Fruit fly (Drosophila melanogaster) whole organism, embryonic: ENCODE measurements around the gene Rpt6R.

Source experiments
- Adf1 ChIP-seq: fragments of 200-800 bp; sonication (Bioruptor generic); IDR thresholded peaks from 2 replicates; pipeline ENCODE4 v1.3.6; 2022; ENCODE audit warnings: missing biosample characterization, missing genetic modification characterization
- B-H2 ChIP-seq: fragments of 200-800 bp; sonication (Bioruptor generic); optimal IDR thresholded peaks from 2 replicates; lab custom pipeline; 2018; ENCODE audit warnings: missing biosample characterization, mild to moderate bottlenecking, missing genetic modification characterization
- CG10321 ChIP-seq: fragments of 200-800 bp; sonication (Bioruptor generic); IDR thresholded peaks from 2 replicates; pipeline ENCODE4 v1.3.6; 2022; ENCODE audit warnings: missing biosample characterization, missing genetic modification characterization
- CG12942 ChIP-seq: fragments of 200-800 bp; sonication (Bioruptor generic); optimal IDR thresholded peaks from 3 replicates; lab custom pipeline; 2016; ENCODE audit warnings: missing biosample characterization, missing genetic modification characterization
- CG14965 ChIP-seq: fragments of 200-800 bp; sonication (Bioruptor generic); optimal IDR thresholded peaks from 2 replicates; lab custom pipeline; 2016; ENCODE audit warnings: missing biosample characterization, missing genetic modification characterization, borderline replicate concordance
- CG1832 ChIP-seq: fragments of 200-800 bp; sonication (Bioruptor generic); optimal IDR thresholded peaks from 2 replicates; lab custom pipeline; 2017; ENCODE audit warnings: missing biosample characterization, mild to moderate bottlenecking, missing genetic modification characterization, inconsistent platforms
- CG3281 ChIP-seq: fragments of 200-800 bp; sonication (Bioruptor generic); optimal IDR thresholded peaks from 3 replicates; lab custom pipeline; 2017; ENCODE audit warnings: missing biosample characterization, mild to moderate bottlenecking, missing genetic modification characterization
- CG3407 ChIP-seq: fragments of 200-800 bp; sonication (Bioruptor generic); optimal IDR thresholded peaks from 2 replicates; lab custom pipeline; 2018; ENCODE audit warnings: missing biosample characterization, mild to moderate bottlenecking, missing genetic modification characterization
- CG5180 ChIP-seq: fragments of 200-800 bp; sonication (Bioruptor generic); optimal IDR thresholded peaks from 3 replicates; lab custom pipeline; 2017; ENCODE audit warnings: missing biosample characterization, missing genetic modification characterization, mild to moderate bottlenecking, moderate library complexity, missing genetic modification reagents
- CG6272 ChIP-seq: fragments of 200-800 bp; sonication (Bioruptor generic); IDR thresholded peaks from 2 replicates; pipeline ENCODE4 v1.3.6; 2022; ENCODE audit warnings: missing biosample characterization, missing genetic modification characterization
- CG6791 ChIP-seq: fragments of 200-800 bp; sonication (Bioruptor generic); IDR thresholded peaks from 3 replicates; pipeline ENCODE4 v1.3.6; 2022; ENCODE audit warnings: missing biosample characterization, missing genetic modification characterization; ENCODE audit not compliant: partially characterized antibody
- CG8089 ChIP-seq: fragments of 200-800 bp; sonication (Bioruptor generic); optimal IDR thresholded peaks from 3 replicates; lab custom pipeline; 2016; ENCODE audit warnings: missing biosample characterization, missing genetic modification characterization
- CG8359 ChIP-seq: fragments of 200-800 bp; sonication (Bioruptor generic); optimal IDR thresholded peaks from 2 replicates; lab custom pipeline; 2017; ENCODE audit warnings: missing biosample characterization, mild to moderate bottlenecking, missing genetic modification characterization, borderline replicate concordance
- CG9437 ChIP-seq: fragments of 200-800 bp; sonication (Bioruptor generic); optimal IDR thresholded peaks from 2 replicates; lab custom pipeline; 2018; ENCODE audit warnings: missing biosample characterization, mild to moderate bottlenecking, missing genetic modification characterization
- CG9609 ChIP-seq: fragments of 200-800 bp; sonication (Bioruptor generic); optimal IDR thresholded peaks from 3 replicates; lab custom pipeline; 2016; ENCODE audit warnings: missing biosample characterization, missing genetic modification characterization
- Deaf1 ChIP-seq: fragments of 200-800 bp; optimal IDR thresholded peaks from 3 replicates; lab custom pipeline; 2019; ENCODE audit warnings: missing biosample characterization, mild to moderate bottlenecking, missing genetic modification characterization, moderate library complexity
- Dip2 ChIP-seq: fragments of 200-800 bp; sonication (Bioruptor generic); IDR thresholded peaks from 2 replicates; pipeline ENCODE4 v1.3.6; 2022; ENCODE audit warnings: missing biosample characterization, missing genetic modification characterization
- E2f2 ChIP-seq: fragments of 200-800 bp; sonication (Bioruptor generic); IDR thresholded peaks from 2 replicates; pipeline ENCODE4 v1.3.6; 2022; ENCODE audit warnings: missing biosample characterization, missing genetic modification characterization
- Ets65A ChIP-seq: fragments of 200-800 bp; sonication (Bioruptor generic); peaks from one replicate; lab custom pipeline; 2016; ENCODE audit warnings: missing biosample characterization, missing genetic modification characterization
- HmgD ChIP-seq: fragments of 200-800 bp; sonication (Bioruptor generic); optimal IDR thresholded peaks from 3 replicates; lab custom pipeline; 2016; ENCODE audit warnings: missing biosample characterization, missing genetic modification characterization
- Lim3 ChIP-seq: fragments of 200-800 bp; sonication (Bioruptor generic); IDR thresholded peaks from 2 replicates; pipeline ENCODE4 v1.3.6; 2022; ENCODE audit warnings: missing biosample characterization, missing genetic modification characterization
- MBD-R2 ChIP-seq: fragments of 200-800 bp; sonication (Bioruptor generic); IDR thresholded peaks from 2 replicates; pipeline ENCODE4 v1.3.6; 2022; ENCODE audit warnings: missing biosample characterization, missing genetic modification characterization
- Med ChIP-seq: fragments of 200-800 bp; sonication (Bioruptor generic); peaks from one replicate; lab custom pipeline; 2016; ENCODE audit warnings: missing biosample characterization, missing genetic modification characterization, mild to moderate bottlenecking, inconsistent platforms, moderate library complexity
- Nf-YA ChIP-seq: fragments of 200-800 bp; sonication (Bioruptor generic); IDR thresholded peaks from 2 replicates; pipeline ENCODE4 v1.3.6; 2022; ENCODE audit warnings: missing biosample characterization, missing genetic modification characterization
- Nf-YB ChIP-seq: fragments of 200-800 bp; sonication (Bioruptor generic); optimal IDR thresholded peaks from 3 replicates; lab custom pipeline; 2019; ENCODE audit warnings: missing biosample characterization, mild to moderate bottlenecking, missing genetic modification characterization, moderate library complexity
- Nf-YC ChIP-seq: fragments of 200-800 bp; optimal IDR thresholded peaks from 3 replicates; lab custom pipeline; 2019; ENCODE audit warnings: missing biosample characterization, mild to moderate bottlenecking, missing genetic modification characterization, moderate library complexity
- Side ChIP-seq: fragments of 200-800 bp; sonication (Bioruptor generic); optimal IDR thresholded peaks from 2 replicates; lab custom pipeline; 2016; ENCODE audit warnings: missing biosample characterization, missing genetic modification characterization
- Sry-β ChIP-seq: fragments of 200-800 bp; sonication (Bioruptor generic); optimal IDR thresholded peaks from 2 replicates; lab custom pipeline; 2018; ENCODE audit warnings: missing biosample characterization, mild to moderate bottlenecking, missing genetic modification characterization, moderate library complexity
- Trl ChIP-seq, 3 experiments: fragments of >200 bp in 2 of 3; fragments of 200-800 bp in 1 of 3; sonication (Bioruptor generic) in 1 of 3; optimal IDR thresholded peaks; 2 replicates in 1 of 3; 3 replicates in 2 of 3; lab custom pipeline; 2016 to 2017; ENCODE audit warnings: missing biosample characterization in 1 of 3, missing genetic modification characterization in 1 of 3
- abd-A ChIP-seq: fragments of 200-800 bp; sonication (Bioruptor generic); optimal IDR thresholded peaks from 3 replicates; lab custom pipeline; 2019; ENCODE audit warnings: missing biosample characterization, mild to moderate bottlenecking, missing genetic modification characterization, moderate library complexity
- bsh ChIP-seq, 2 experiments: fragments of 200-800 bp; sonication (Bioruptor generic); optimal IDR thresholded peaks; 2 replicates each; lab custom pipeline; 2017 to 2018; ENCODE audit warnings: mild to moderate bottlenecking in 2 of 2, missing biosample characterization in 2 of 2, missing genetic modification characterization in 2 of 2, moderate library complexity in 1 of 2
- cg ChIP-seq: fragments of 200-800 bp; sonication (Bioruptor generic); optimal IDR thresholded peaks from 3 replicates; lab custom pipeline; 2019; ENCODE audit warnings: missing biosample characterization, mild to moderate bottlenecking, missing genetic modification characterization, moderate library complexity
- crol ChIP-seq: fragments of 200-800 bp; sonication (Bioruptor generic); IDR thresholded peaks from 2 replicates; pipeline ENCODE4 v1.3.6; 2022; ENCODE audit warnings: missing biosample characterization, missing genetic modification characterization
- esg ChIP-seq: fragments of 200-800 bp; sonication (Bioruptor generic); conservative IDR thresholded peaks from 2 replicates; pipeline ENCODE4 v1.3.6; 2022; ENCODE audit warnings: missing biosample characterization, missing genetic modification characterization
- ewg ChIP-seq: fragments of 200-800 bp; sonication (Bioruptor generic); optimal IDR thresholded peaks from 3 replicates; lab custom pipeline; 2017; ENCODE audit warnings: mild to moderate bottlenecking, missing biosample characterization, missing genetic modification reagents, missing genetic modification characterization
- gem ChIP-seq: fragments of 200-800 bp; sonication (Bioruptor generic); optimal IDR thresholded peaks from 2 replicates; lab custom pipeline; 2019; ENCODE audit warnings: missing biosample characterization, mild to moderate bottlenecking, missing genetic modification characterization, moderate library complexity
- pfk ChIP-seq: fragments of 200-800 bp; sonication (Bioruptor generic); optimal IDR thresholded peaks from 2 replicates; lab custom pipeline; 2018; ENCODE audit warnings: missing biosample characterization, mild to moderate bottlenecking, missing genetic modification characterization, moderate library complexity
- prd ChIP-seq, 3 experiments: fragments of >200 bp in 2 of 3; fragments of 200-800 bp in 1 of 3; sonication (Bioruptor generic) in 1 of 3; optimal IDR thresholded peaks in 2 of 3; IDR thresholded peaks in 1 of 3; 2 replicates in 2 of 3; 3 replicates in 1 of 3; pipeline versions ENCODE4 v1.3.6 to Lab custom; 2017 to 2022; ENCODE audit warnings: missing biosample characterization in 1 of 3, missing genetic modification characterization in 1 of 3
- sens-2 ChIP-seq: fragments of 200-800 bp; sonication (Bioruptor generic); IDR thresholded peaks from 2 replicates; pipeline ENCODE4 v1.3.6; 2022; ENCODE audit warnings: missing biosample characterization, missing genetic modification characterization
- shn ChIP-seq: fragments of 200-800 bp; sonication (Bioruptor generic); optimal IDR thresholded peaks from 3 replicates; lab custom pipeline; 2016; ENCODE audit warnings: missing biosample characterization, missing genetic modification characterization
- slou ChIP-seq: fragments of 200-800 bp; sonication (Bioruptor generic); optimal IDR thresholded peaks from 3 replicates; lab custom pipeline; 2016; ENCODE audit warnings: missing biosample characterization, missing genetic modification characterization
- sr ChIP-seq: fragments of 200-800 bp; sonication (Bioruptor generic); IDR thresholded peaks from 3 replicates; pipeline ENCODE4 v1.3.6; 2022; ENCODE audit warnings: missing biosample characterization, missing genetic modification characterization
- sug ChIP-seq: fragments of 200-800 bp; optimal IDR thresholded peaks from 2 replicates; lab custom pipeline; 2019; ENCODE audit warnings: missing biosample characterization, mild to moderate bottlenecking, missing genetic modification characterization, moderate library complexity
- wdn ChIP-seq: fragments of 200-800 bp; sonication (Bioruptor generic); IDR thresholded peaks from 2 replicates; pipeline ENCODE4 v1.3.6; 2022; ENCODE audit warnings: missing biosample characterization, missing genetic modification characterization

Gene Rpt6R

DNA sequence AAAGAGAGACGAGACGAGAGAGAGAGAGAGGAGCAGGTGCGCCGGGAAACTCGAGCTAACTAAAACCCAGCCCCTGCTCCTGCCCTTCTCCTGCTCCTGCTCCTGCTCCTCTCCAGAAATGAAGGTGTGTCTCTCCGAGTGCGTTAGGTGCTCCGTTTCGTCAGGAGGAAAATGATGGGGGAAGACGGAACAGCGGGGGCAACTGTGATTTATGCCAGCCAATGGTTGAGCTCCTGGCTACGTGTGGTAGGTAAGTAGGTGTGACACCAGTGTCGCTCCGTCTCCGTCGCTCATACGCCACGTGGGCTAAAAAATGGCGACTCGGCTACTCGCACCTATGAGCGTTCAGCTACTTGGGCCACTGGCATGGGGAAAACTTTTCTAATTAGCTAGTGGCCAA, 34.0 kb upstream of the Rpt6R start:
- TF ChIP-seq Nf-YC (tag; lab: Kevin White, UChicago) (peak; percentile 89), Nf-YB (peak; percentile 83), Lim3 (GFP tag; lab: Robert Waterston, UW) (no peak), Deaf1 (tag; lab: Kevin White, UChicago) (peak; percentile 15), Trl (optimal IDR thresholded peaks at IDR 0.05; lab: Kevin White, UChicago) (peak in 1 of 2 experiments; percentile 56), Trl (GFP tag; optimal IDR thresholded peaks at IDR 0.05; lab: Kevin White, UChicago) (no peak), sug (tag; lab: Kevin White, UChicago) (no peak), CG10321 (0 out of 2 replicates have a peak, but pooled peaks have one; percentile 22)

DNA sequence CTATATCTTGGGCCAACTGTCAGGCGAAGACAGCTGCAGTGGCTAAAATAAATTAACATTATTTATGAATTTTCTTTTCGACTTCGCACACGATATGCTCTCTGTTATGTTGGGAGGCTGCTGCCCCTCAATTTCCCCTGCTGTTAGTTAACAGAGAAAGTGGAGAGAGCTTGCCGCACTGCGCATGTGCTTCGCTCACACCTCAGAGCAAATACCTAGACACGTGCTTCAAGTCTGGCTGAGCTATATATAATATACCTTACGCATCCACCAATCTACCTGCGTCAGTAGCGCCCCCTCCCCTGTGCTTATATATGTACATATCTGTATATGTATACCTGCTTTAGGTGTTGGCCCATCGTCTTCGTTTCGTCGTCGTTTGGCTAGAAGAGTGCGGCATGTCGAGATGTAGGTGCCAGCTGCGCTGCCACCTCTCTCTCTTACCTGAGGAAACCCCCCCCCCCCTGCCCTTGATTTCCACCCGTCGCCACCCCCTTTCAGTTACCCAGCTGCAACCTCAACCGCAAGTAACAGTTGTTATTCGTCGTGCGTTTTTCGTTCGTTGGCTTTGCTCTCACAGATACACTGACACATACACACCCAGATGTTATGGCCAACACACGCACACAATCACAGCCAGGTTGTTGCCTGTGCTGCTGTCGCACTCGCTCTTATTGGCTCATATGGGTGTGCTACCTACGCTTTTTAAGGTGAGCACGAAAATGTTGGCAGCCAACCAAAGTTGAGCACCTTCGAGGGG, 32.8 kb upstream of the Rpt6R start:
- TF ChIP-seq prd (optimal IDR thresholded peaks at IDR 0.05; lab: Kevin White, UChicago) (no peak), prd (GFP tag; IDR thresholded peaks at IDR 0.05; lab: Robert Waterston, UW) (no peak), CG8089 (GFP tag; lab: Kevin White, UChicago) (no peak), CG6791 (0 out of 3 replicates have a peak, but pooled peaks have one; percentile 12), bsh (GFP tag; optimal IDR thresholded peaks at IDR 0.05; lab: Kevin White, UChicago) (no peak), B-H2 (no peak), CG5180 (GFP tag; lab: Kevin White, UChicago) (no peak), CG9609 (GFP tag; lab: Kevin White, UChicago) (no peak), CG10321 (peak; percentile 66), Trl (optimal IDR thresholded peaks at IDR 0.05; lab: Kevin White, UChicago) (peak; percentile 8 to 24), Trl (GFP tag; optimal IDR thresholded peaks at IDR 0.05; lab: Kevin White, UChicago) (no peak), slou (GFP tag; lab: Kevin White, UChicago) (no peak), CG12942 (GFP tag; lab: Kevin White, UChicago) (no peak), wdn (no peak), Nf-YB (peak; percentile 95), cg (GFP tag; lab: Kevin White, UChicago) (peak; percentile 72), CG8359 (GFP tag; lab: Kevin White, UChicago) (no peak), HmgD (GFP tag; lab: Kevin White, UChicago) (no peak), crol (GFP tag; lab: Robert Waterston, UW) (peak; percentile 66), Ets65A (GFP tag; lab: Kevin White, UChicago) (no peak), CG14965 (GFP tag; lab: Kevin White, UChicago) (no peak), Side (no peak), sr (peak; percentile 78; the same call in 2 of the 3 replicates), sens-2 (no peak), Med (no peak), CG3407 (no peak), MBD-R2 (GFP tag; lab: Robert Waterston, UW) (no peak), shn (GFP tag; lab: Kevin White, UChicago) (no peak), Deaf1 (tag; lab: Kevin White, UChicago) (peak; percentile 79), Nf-YA (0 out of 2 replicates have a peak, but pooled peaks have one; percentile 17), Adf1 (GFP tag; lab: Robert Waterston, UW) (peak; percentile 74), E2f2 (GFP tag; lab: Robert Waterston, UW) (no peak), Sry-β (no peak), abd-A (peak; percentile 10), CG1832 (GFP tag; lab: Kevin White, UChicago) (peak; percentile 32), CG3281 (GFP tag; lab: Kevin White, UChicago) (no peak), pfk (GFP tag; lab: Kevin White, UChicago) (no peak), ewg (GFP tag; lab: Kevin White, UChicago) (peak; percentile 56), CG9437 (GFP tag; lab: Kevin White, UChicago) (peak; percentile 27), Nf-YC (tag; lab: Kevin White, UChicago) (peak; percentile 97), Dip2 (no peak), esg (GFP tag; lab: Robert Waterston, UW) (no peak), CG6272 (no peak), gem (tag; lab: Kevin White, UChicago) (no peak)
